Fruit fly (Drosophila melanogaster): ENCODE results near the gene uif.
A peak's percentile ranks its signal among the peaks of the same experiment; 100 is the strongest.

Gene uif

DNA sequence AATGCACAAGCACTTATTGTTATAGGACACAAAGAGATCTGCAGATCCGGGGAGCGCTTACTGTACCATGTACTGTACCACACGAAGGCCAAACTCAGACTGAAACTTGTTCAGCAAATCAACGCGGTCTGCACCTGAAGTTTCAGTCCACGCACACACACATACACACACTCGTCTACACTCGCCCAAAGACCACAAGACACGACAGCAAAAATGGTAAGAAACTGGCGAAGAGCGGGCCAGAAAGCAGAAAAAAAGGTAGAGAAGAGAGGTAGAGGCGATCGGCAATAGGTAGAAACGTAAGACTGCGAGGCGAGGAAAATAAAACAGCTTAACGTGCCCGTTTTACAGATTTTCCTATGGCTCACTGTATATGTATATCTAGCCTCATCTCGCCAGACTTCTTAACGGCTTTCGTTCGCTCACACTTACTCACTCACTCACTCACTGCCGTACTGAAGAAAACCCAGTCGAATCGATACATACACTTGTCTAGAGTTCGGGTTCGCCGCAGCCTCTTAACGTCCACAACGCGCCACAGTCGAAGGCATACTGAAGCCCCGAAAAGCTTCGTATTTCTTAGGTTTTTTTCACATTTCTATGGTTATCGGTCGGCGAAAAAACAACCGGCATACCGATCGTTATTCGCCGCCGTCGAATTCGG lies at the start of gene uif:
Gene uif, minus strand, starts transcription at position 553 of the 664 bp plus-strand sequence.
- no peak for TF ChIP-seq usp (GFP tag; optimal IDR thresholded peaks at IDR 0.05)
- TF ChIP-seq pan (optimal IDR thresholded peaks at IDR 0.05): no peak

DNA sequence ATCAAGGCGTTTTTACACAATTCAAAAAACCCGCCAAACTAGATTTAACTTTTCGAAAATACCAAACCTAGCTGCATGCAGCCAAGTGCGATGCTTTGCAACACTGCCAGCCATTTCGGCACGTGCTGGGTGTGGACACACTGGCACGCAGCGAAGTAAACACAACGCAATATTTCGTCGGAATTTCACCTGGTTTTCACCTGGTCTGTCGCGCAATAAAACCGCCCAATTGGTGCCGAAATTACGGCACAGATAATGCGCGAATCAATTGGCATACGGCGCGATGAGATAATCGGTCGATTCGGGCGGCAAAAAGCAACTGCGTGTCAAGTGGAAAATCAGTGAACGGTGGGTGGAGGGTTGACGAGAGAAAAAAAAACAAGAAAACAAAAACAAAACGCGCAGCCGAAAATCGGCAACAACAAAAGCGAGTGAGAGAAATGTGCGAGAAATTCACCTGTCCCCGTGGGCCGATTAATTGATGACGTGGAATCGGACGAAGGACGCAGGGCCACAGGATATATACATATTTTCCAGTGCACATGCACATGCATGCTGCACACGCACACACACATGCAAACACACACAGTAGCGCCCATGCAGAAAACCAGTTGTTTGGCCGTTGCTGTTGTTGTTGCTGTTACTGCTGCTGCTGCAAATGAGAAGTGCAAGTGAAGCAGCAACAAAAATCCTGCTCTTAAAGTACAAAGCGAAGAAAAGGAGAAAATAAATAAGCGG lies 46.2 kb upstream of the uif start, which contains the start of gene Mnn1:
Gene Mnn1, plus strand, starts transcription at position 113 of the 738 bp plus-strand sequence.
- no peak for TF ChIP-seq psq (optimal IDR thresholded peaks at IDR 0.05)
- no peak for TF ChIP-seq CG8478 (optimal IDR thresholded peaks at IDR 0.05)
- TF ChIP-seq Dll (optimal IDR thresholded peaks at IDR 0.05): no peak
- TF ChIP-seq pan (optimal IDR thresholded peaks at IDR 0.05): no peak
- no peak for TF ChIP-seq EcR (GFP tag; optimal IDR thresholded peaks at IDR 0.05)
- no peak for TF ChIP-seq usp (GFP tag; optimal IDR thresholded peaks at IDR 0.05)

DNA sequence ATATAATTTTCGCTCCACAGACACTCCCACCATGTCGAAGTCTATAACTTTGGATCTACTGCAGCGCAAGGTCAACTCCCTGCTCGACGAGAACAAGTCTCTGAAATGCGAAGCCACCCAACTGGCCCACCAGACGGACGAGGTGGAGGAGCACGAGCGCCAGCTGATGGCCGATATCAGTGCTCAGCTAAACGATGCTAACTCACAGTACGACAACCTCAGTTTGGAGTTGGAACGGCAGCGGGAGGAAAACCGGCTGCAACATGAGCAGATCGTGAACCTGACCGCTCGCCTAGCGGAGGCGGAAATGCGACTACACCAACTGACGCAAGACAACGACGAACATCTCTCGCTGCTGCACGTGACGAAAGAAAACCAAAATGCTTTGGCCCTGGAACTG lies 41.6 kb upstream of the uif start:
- TF ChIP-seq EcR (GFP tag; optimal IDR thresholded peaks at IDR 0.05) (no peak), pan (optimal IDR thresholded peaks at IDR 0.05) (no peak)

DNA sequence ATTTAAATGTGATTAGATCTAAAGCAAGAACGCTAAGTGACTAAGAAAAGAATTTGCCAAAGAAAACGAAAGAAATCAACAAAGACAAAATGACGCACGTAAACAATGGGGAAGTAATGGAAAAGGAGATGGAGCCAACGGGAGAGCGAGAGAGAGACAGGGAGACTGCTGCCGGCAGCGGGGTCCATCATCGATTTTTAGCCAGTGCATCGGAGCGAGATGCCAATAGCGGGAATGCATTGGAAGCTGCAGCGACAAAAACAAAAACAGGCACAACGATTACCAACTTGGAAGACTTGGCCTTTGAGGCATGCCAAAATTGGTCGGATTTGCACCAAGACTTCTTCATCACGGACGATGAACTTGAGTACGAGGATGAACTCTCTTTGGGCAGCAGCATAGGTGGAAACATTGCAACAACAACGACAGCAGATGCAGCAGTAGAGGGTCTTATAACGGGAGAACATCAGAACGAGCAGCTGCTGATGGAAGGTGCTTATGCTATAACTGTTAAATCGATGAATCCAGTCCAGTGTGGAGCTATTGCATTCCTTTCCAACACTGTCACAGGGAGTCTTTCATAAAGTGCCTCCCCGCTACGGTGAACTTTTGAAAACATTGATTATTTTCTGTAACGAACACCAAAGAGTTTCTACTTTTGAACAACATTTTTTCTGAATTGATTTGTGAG lies 40.5 kb upstream of the uif start:
- TF ChIP-seq Dll (optimal IDR thresholded peaks at IDR 0.05): no peak
- no peak for TF ChIP-seq usp (GFP tag; optimal IDR thresholded peaks at IDR 0.05)
- TF ChIP-seq CG8478 (optimal IDR thresholded peaks at IDR 0.05): no peak
- no peak for TF ChIP-seq psq (optimal IDR thresholded peaks at IDR 0.05)
- no peak for TF ChIP-seq pan (optimal IDR thresholded peaks at IDR 0.05)
- TF ChIP-seq EcR (GFP tag; optimal IDR thresholded peaks at IDR 0.05): no peak

DNA sequence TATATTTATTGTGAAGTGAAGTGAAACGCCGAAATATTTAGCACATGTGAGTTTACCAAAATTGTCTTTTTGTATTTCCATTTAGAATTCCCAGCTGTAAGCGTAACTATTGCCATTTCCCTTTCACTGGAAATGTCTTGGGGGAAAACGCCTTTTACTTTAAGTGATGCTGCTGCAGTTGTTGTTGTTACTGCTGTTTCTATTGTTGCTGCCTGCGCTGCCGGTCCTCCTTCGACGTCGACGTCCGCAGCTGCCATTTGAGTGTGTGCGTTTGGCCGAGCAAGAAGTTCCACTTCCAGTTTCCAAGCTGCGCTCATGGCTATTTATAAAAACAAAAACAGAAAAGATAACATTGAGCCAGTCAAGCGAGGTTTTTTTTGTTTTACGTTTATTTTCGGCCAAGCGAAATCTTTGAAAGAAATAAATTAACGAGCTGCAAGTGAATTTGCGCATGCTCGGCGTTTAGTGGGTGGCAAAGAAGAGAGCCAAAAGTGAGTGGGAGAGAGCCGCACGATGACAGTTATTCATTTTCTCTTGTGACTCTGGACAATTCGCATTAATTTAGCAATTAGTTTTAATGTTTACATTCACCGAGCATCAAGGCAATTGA lies 39.6 kb upstream of the uif start:
- no peak for TF ChIP-seq Dll (optimal IDR thresholded peaks at IDR 0.05)

DNA sequence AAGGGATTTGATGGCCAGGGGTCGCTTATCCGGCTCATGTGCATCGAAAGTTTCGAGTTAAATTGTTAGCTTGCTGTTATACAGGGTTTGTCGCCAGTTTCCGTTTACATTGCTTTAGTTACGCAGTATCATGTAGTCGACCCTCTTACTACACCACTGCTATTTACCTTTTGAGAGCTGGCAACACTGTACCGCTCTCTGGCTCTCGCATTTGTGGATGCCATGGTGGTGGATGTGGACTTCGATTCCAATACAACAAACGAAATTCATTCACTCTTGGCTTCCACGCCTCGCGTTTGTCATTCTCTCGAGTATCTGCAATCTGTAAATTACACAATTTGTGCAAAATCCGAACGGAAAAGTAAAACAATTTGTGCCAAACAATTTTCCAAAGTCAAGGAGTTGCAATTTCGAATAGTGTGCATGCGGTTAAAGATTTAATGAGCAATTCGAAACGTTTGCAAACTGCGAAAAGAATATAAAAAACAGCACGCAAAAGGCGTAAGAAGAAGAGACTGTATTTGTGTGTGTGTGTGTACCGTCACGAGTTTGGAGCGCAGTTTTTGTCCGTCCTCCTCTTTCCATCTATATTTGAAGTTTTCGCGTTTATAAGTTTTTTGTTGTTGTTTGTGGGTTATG lies 39.0 kb upstream of the uif start:
- TF ChIP-seq Dll (optimal IDR thresholded peaks at IDR 0.05): no peak
- TF ChIP-seq pan (optimal IDR thresholded peaks at IDR 0.05): peak; percentile 92
- no peak for TF ChIP-seq psq (optimal IDR thresholded peaks at IDR 0.05)
- TF ChIP-seq usp (GFP tag; optimal IDR thresholded peaks at IDR 0.05): no peak
- no peak for TF ChIP-seq CG8478 (optimal IDR thresholded peaks at IDR 0.05)
- no peak for TF ChIP-seq EcR (GFP tag; optimal IDR thresholded peaks at IDR 0.05)

DNA sequence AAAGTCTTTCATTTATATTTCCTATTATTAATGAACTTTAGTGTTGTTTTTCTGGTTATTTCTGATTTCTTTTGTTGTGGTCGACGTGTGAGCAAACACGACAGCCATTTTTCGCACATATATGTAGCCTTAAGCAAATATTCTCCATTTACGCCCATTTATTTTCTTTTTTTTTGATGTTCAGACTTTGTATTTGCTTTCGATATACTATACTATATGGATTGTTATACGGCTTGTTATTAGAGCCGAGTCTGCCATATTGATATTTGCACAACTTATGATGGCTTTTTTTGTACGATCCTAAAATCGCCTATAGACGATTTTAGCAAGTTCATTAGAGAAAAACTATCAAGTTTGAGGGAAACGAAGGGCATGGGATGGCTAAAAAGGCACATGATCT lies 37.5 kb upstream of the uif start:
- no peak for TF ChIP-seq usp (GFP tag; optimal IDR thresholded peaks at IDR 0.05)
- no peak for TF ChIP-seq CG8478 (optimal IDR thresholded peaks at IDR 0.05)
- no peak for TF ChIP-seq psq (optimal IDR thresholded peaks at IDR 0.05)
- TF ChIP-seq EcR (GFP tag; optimal IDR thresholded peaks at IDR 0.05): no peak
- TF ChIP-seq Dll (optimal IDR thresholded peaks at IDR 0.05): no peak
- no peak for TF ChIP-seq pan (optimal IDR thresholded peaks at IDR 0.05)

DNA sequence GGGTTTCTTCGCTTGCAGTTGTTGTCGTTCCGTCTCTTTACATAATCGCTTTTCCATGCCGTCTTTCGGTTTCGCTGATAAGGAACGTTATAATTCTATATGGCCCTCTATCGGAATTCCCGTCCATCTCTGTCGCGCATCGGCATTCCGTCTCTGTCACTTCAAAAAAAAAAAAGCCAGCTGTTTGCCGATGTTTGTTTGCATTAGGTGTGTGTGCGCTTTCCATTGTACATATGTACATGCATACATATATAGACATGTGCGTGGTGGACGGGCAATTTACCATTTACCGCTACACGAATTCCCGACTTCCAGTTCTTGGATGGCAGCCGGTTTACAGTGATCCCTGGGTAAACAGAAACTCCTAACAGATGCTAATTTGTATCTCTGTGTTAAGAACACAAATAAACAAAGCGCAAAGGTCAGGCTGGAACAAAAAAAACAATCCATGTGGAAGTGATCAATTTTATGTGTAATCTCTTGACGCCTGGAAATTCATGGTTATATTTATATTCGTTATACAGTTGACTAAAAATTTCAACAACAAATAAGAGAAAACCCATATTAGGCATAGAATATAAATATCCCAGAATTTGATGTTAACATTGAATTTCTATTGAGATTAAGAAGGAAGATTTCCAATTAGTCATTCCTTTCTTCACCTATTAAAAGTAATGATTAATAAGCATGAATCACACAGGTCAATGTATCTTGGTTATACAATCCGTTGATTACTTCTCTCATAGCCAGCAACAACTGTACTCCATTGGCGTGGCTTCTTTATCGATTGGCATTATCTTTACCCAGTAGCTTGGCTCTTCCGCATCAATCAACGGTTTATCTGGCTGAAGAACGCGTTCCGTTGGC lies 33.1 kb upstream of the uif start:
- TF ChIP-seq psq (optimal IDR thresholded peaks at IDR 0.05) (no peak), usp (GFP tag; optimal IDR thresholded peaks at IDR 0.05) (no peak), Dll (optimal IDR thresholded peaks at IDR 0.05) (no peak), pan (optimal IDR thresholded peaks at IDR 0.05) (no peak), CG8478 (optimal IDR thresholded peaks at IDR 0.05) (no peak), EcR (GFP tag; optimal IDR thresholded peaks at IDR 0.05) (no peak)

DNA sequence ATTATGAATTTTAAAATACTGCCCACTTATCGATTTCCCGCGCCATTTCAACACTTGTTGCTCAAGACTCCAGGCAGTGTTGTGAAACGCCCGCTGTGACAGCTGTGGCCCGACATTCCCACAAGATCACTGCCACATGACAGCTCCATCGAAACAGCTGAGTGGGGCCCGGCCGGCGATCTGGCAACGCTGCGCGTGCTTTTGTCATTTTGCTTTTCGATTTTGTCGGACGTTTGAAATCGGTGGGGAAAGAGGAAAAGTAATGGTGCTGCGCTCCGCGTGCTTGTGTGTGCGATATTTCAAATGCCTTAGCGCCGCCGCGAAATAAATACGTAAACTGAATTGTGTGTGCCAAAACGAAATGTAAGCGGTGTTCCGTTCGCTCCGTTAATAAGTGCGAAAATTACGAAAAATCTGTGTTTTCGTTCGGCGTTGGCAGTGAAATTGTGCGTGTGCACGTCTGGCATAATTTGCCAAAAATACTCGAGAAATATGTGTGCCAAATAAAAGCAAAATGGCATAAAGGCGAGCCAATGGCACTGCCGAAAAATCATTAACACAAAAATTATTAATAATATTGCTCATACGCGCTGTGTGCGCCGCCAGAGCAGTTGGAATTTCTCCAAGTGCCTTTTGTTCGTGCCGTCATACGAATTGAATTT lies 32.1 kb upstream of the uif start:
- TF ChIP-seq psq (optimal IDR thresholded peaks at IDR 0.05): no peak
- TF ChIP-seq usp (GFP tag; optimal IDR thresholded peaks at IDR 0.05): no peak
- TF ChIP-seq CG8478 (optimal IDR thresholded peaks at IDR 0.05): no peak
- TF ChIP-seq EcR (GFP tag; optimal IDR thresholded peaks at IDR 0.05): no peak
- no peak for TF ChIP-seq pan (optimal IDR thresholded peaks at IDR 0.05)

DNA sequence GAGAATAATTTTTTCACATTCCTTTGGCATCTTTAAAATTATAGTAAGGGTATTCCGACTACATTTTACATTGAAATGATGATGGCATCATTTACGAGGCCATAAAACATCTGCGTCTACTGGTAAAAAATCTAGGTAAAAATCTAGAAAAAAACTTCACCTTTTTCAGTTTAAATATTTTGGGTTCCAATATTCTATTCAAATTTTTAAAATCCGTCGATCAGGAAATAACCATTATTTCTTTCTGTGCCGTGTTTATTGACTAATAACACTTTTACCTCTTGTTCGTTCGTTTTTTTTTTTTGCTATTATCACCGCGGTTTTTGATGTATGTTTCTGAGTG lies 29.2 kb upstream of the uif start:
- no peak for TF ChIP-seq EcR (GFP tag; optimal IDR thresholded peaks at IDR 0.05)
- TF ChIP-seq CG8478 (optimal IDR thresholded peaks at IDR 0.05): no peak
- no peak for TF ChIP-seq pan (optimal IDR thresholded peaks at IDR 0.05)
- no peak for TF ChIP-seq psq (optimal IDR thresholded peaks at IDR 0.05)
- TF ChIP-seq usp (GFP tag; optimal IDR thresholded peaks at IDR 0.05): no peak
- no peak for TF ChIP-seq Dll (optimal IDR thresholded peaks at IDR 0.05)
